Worm (Caenorhabditis elegans) whole organism, midembryonic: Measurements from ENCODE around the gene scp-1.

Experiments
- T22C8.4 ChIP-seq: fragments of 200-800 bp; sonication (Bioruptor generic); IDR thresholded peaks from 2 replicates; pipeline ENCODE4 v1.3.6; 2022; ENCODE audit warnings: missing genetic modification characterization, missing compliant biosample characterization
- cog-1 ChIP-seq: sonication (generic microtip); optimal IDR thresholded peaks from 2 replicates; lab custom pipeline; 2016; ENCODE audit warnings: missing genetic modification characterization, missing compliant biosample characterization
- flt-1 ChIP-seq: fragments of 200-800 bp; sonication (Bioruptor generic); IDR thresholded peaks from 2 replicates; pipeline ENCODE4 v1.3.6; 2022; ENCODE audit warnings: missing genetic modification characterization, missing compliant biosample characterization
- ref-1 ChIP-seq: fragments of 200-800 bp; sonication (Bioruptor generic); conservative IDR thresholded peaks from 2 replicates; pipeline ENCODE4 v1.3.6; 2022; ENCODE audit warnings: missing genetic modification reagents, missing genetic modification characterization, missing compliant biosample characterization
- ztf-29 ChIP-seq: fragments of 200-800 bp; sonication (Bioruptor generic); IDR thresholded peaks from 2 replicates; pipeline ENCODE4 v1.3.6; 2022; ENCODE audit warnings: missing genetic modification reagents, missing genetic modification characterization, missing compliant biosample characterization

- TF ChIP-seq ref-1 (no peak), flt-1 (GFP tag; lab: Robert Waterston, UW) (no peak), ztf-29 (GFP tag; lab: Robert Waterston, UW) (no peak), cog-1 (tag; lab: Kevin White, UChicago) (no peak), T22C8.4 (GFP tag; lab: Robert Waterston, UW) (no peak)
These were observed 10.1 kb downstream of the scp-1 start for ce11 chrII:9343955-9344354.
